Worm (Caenorhabditis elegans) whole organism, L3 larva: ENCODE measurements around the gene B0554.5.
A peak's percentile ranks its signal among the peaks of the same experiment; 100 is the strongest.

Experiments used
- ZK546.5 ChIP-seq: sonication (generic microtip); optimal IDR thresholded peaks from 2 replicates; lab custom pipeline; 2017; ENCODE audit warnings: missing biosample characterization, missing genetic modification characterization
- aly-2 ChIP-seq: fragments of 150-350 bp; optimal IDR thresholded peaks from 2 replicates; lab custom pipeline; 2014; ENCODE audit warnings: missing biosample characterization, missing genetic modification characterization
- ama-1 ChIP-seq: fragments of 150-350 bp; optimal IDR thresholded peaks from 2 replicates; lab custom pipeline; 2018
- ceh-16 ChIP-seq: sonication (generic microtip); optimal IDR thresholded peaks from 2 replicates; lab custom pipeline; 2017; ENCODE audit warnings: missing biosample characterization, missing genetic modification characterization
- daf-12 ChIP-seq: fragments of 150-350 bp; optimal IDR thresholded peaks from 2 replicates; lab custom pipeline; 2014; ENCODE audit warnings: missing biosample characterization, missing genetic modification reagents, missing genetic modification characterization
- egl-27 ChIP-seq: sonication (generic microtip); optimal IDR thresholded peaks from 4 replicates; lab custom pipeline; 2017; ENCODE audit warnings: missing biosample characterization, missing genetic modification reagents, missing genetic modification characterization
- elt-2 ChIP-seq: sonication (generic microtip); optimal IDR thresholded peaks from 2 replicates; lab custom pipeline; 2016; ENCODE audit warnings: missing genetic modification reagents, mild to moderate bottlenecking, missing genetic modification characterization, missing compliant biosample characterization
- elt-3 ChIP-seq, 3 experiments: fragments of 150-350 bp in 1 of 3; sonication (generic microtip) in 2 of 3; optimal IDR thresholded peaks; 2 replicates in 2 of 3; 4 replicates in 1 of 3; lab custom pipeline; 2014 to 2017; ENCODE audit warnings: missing biosample characterization in 3 of 3, missing genetic modification characterization in 3 of 3
- eor-1 ChIP-seq, 2 experiments: fragments of 150-350 bp; optimal IDR thresholded peaks; 2 replicates each; lab custom pipeline; 2014 to 2018; ENCODE audit warnings: missing biosample characterization in 2 of 2, missing genetic modification characterization in 2 of 2
- fkh-2 ChIP-seq: fragments of 150-350 bp; optimal IDR thresholded peaks from 2 replicates; lab custom pipeline; 2014; ENCODE audit warnings: missing biosample characterization, missing genetic modification reagents, missing genetic modification characterization
- hmg-11 ChIP-seq: sonication (generic microtip); optimal IDR thresholded peaks from 2 replicates; lab custom pipeline; 2016; ENCODE audit warnings: missing genetic modification characterization, missing compliant biosample characterization
- jun-1 ChIP-seq: fragments of 150-350 bp; optimal IDR thresholded peaks from 2 replicates; lab custom pipeline; 2014; ENCODE audit warnings: missing biosample characterization, missing genetic modification reagents, missing genetic modification characterization
- lin-15B ChIP-seq: fragments of 150-350 bp; optimal IDR thresholded peaks from 2 replicates; lab custom pipeline; 2014; ENCODE audit warnings: missing biosample characterization, missing genetic modification characterization
- lin-39 ChIP-seq: fragments of 150-350 bp; optimal IDR thresholded peaks from 2 replicates; lab custom pipeline; 2018; ENCODE audit warnings: missing biosample characterization, missing genetic modification reagents, missing genetic modification characterization
- lsy-12 ChIP-seq: sonication (generic microtip); optimal IDR thresholded peaks from 2 replicates; lab custom pipeline; 2016; ENCODE audit warnings: mild to moderate bottlenecking, missing genetic modification characterization, missing compliant biosample characterization
- nhr-12 ChIP-seq: fragments of 150-350 bp; optimal IDR thresholded peaks from 2 replicates; lab custom pipeline; 2014; ENCODE audit warnings: missing biosample characterization, missing genetic modification characterization
- nhr-23 ChIP-seq: fragments of 150-350 bp; optimal IDR thresholded peaks from 2 replicates; lab custom pipeline; 2014; ENCODE audit warnings: missing biosample characterization, missing genetic modification reagents, missing genetic modification characterization
- nhr-25 ChIP-seq: sonication (generic microtip); optimal IDR thresholded peaks from 2 replicates; lab custom pipeline; 2017; ENCODE audit warnings: missing biosample characterization, missing genetic modification characterization
- nhr-28 ChIP-seq: fragments of 150-350 bp; optimal IDR thresholded peaks from 2 replicates; lab custom pipeline; 2014; ENCODE audit warnings: missing biosample characterization, missing genetic modification characterization
- nhr-77 ChIP-seq: fragments of 150-350 bp; optimal IDR thresholded peaks from 2 replicates; lab custom pipeline; 2014; ENCODE audit warnings: missing biosample characterization, missing genetic modification characterization
- pha-4 ChIP-seq: fragments of 150-350 bp; optimal IDR thresholded peaks from 2 replicates; lab custom pipeline; 2014; ENCODE audit warnings: missing biosample characterization, missing genetic modification reagents, missing genetic modification characterization
- pqm-1 ChIP-seq: fragments of 150-350 bp; optimal IDR thresholded peaks from 2 replicates; lab custom pipeline; 2017; ENCODE audit warnings: missing biosample characterization, missing genetic modification characterization, inconsistent platforms
- skn-1 ChIP-seq: fragments of 150-350 bp; optimal IDR thresholded peaks from 2 replicates; lab custom pipeline; 2014; ENCODE audit warnings: missing biosample characterization, missing genetic modification characterization
- snpc-4 ChIP-seq: fragments of 150-350 bp; optimal IDR thresholded peaks from 2 replicates; lab custom pipeline; 2014; ENCODE audit warnings: missing biosample characterization, missing genetic modification characterization
- tbx-2 ChIP-seq: sonication (generic microtip); optimal IDR thresholded peaks from 2 replicates; lab custom pipeline; 2016; ENCODE audit warnings: mild to moderate bottlenecking, missing genetic modification characterization, missing compliant biosample characterization
- unc-39 ChIP-seq: sonication (generic microtip); optimal IDR thresholded peaks from 4 replicates; lab custom pipeline; 2017; ENCODE audit warnings: missing biosample characterization, missing genetic modification characterization
- unc-62 ChIP-seq: fragments of 150-350 bp; sonication (generic microtip); optimal IDR thresholded peaks from 4 replicates; lab custom pipeline; 2014; ENCODE audit warnings: missing biosample characterization, missing genetic modification reagents, missing genetic modification characterization
- ztf-4 ChIP-seq: fragments of 150-350 bp; optimal IDR thresholded peaks from 2 replicates; lab custom pipeline; 2014; ENCODE audit warnings: missing biosample characterization, missing genetic modification characterization

B0554.5 gene

ce11 chrV:453569-453968, 29.3 kb downstream of the B0554.5 start, which contains the start of gene nhr-98:
nhr-98 (plus strand) TSS chrV:453869.
- no peak for TF ChIP-seq tbx-2 (tag; lab: Kevin White, UChicago)
- peak; percentile 2 for TF ChIP-seq pha-4 (tag; lab: Kevin White, UChicago)

DNA sequence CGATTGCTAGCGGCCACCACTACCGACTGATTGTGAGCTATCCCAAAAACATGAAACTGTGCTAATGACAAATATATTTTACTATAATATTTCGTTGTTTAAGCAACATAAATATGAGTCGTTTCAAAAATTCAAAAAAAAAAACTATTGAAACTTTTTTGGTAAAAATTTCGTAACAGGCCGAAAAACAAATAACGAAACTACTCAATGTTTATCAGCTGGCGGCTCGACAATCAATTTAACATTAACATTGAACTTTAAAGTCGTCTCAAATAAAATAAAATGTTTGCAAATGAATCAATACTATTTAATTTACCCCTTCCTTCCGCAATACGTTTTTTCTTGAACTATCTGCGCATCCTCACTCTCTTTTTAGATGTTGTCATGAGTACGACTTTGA, 33.6 kb downstream of the B0554.5 start:
- peak; percentile 45 for TF ChIP-seq pha-4 (tag; lab: Kevin White, UChicago)
- no peak for TF ChIP-seq lin-15B
- TF ChIP-seq elt-2 (tag; lab: Kevin White, UChicago), result peak; percentile 15
- TF ChIP-seq, all 47 proteins: peak for 2

- no peak for TF ChIP-seq ztf-4 (tag; lab: Kevin White, UChicago)
- TF ChIP-seq pqm-1, result peak; percentile 97
- TF ChIP-seq pha-4 (tag; lab: Kevin White, UChicago), result peak; percentile 28
- TF ChIP-seq skn-1, result peak; percentile 5
- TF ChIP-seq elt-2 (tag; lab: Kevin White, UChicago), result peak; percentile 91
Measured at ce11 chrV:459464-459863, 35.2 kb downstream of the B0554.5 start, which contains the start of gene nhr-203. nhr-203 (plus strand) TSS chrV:459795.

- peak; percentile 62 for TF ChIP-seq pqm-1
- TF ChIP-seq nhr-23 (tag; lab: Kevin White, UChicago), result peak; percentile 38
- peak; percentile 33 for TF ChIP-seq pha-4 (tag; lab: Kevin White, UChicago)
- TF ChIP-seq daf-12 (tag; lab: Kevin White, UChicago), result no peak
- peak; percentile 72 for TF ChIP-seq elt-2 (tag; lab: Kevin White, UChicago)
- no peak for TF ChIP-seq unc-62
- TF ChIP-seq, all 47 proteins: peak for 4
Measured at ce11 chrV:462263-462662, 38.0 kb downstream of the B0554.5 start, which contains the start of gene nhr-202. nhr-202 (plus strand) TSS chrV:462588.

DNA sequence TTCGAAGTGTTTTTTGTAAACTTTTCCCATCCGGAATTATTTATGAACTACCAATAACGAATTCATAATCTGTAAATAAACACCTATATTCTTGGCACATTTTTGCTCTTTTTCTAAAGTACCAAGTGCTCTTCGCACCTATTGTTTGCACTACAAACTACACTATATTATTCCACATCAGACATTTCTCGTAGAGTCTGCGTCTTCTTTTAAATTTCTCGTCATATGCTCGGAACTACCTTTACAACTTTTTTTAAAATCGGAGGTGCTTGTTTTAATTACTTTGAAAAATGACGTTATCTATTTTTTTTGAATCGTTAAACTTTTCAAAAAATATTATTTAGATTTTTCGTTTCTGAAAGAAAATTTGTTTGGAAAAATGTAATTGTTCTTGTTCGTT, 40.6 kb downstream of the B0554.5 start, which contains the start of gene nhr-201:
Gene nhr-201 (plus strand): TSS at position 29 of the 400 bp plus-strand sequence.
- TF ChIP-seq elt-2 (tag; lab: Kevin White, UChicago) (peak; percentile 44), egl-27 (tag; lab: Kevin White, UChicago) (no peak), pha-4 (tag; lab: Kevin White, UChicago) (peak; percentile 65), eor-1 (tag; optimal IDR thresholded peaks at IDR 0.05; lab: Kevin White, UChicago) (no peak), tbx-2 (tag; lab: Kevin White, UChicago) (no peak), pqm-1 (peak; percentile 59)

ce11 chrV:465355-465754, 41.1 kb downstream of the B0554.5 start:
- TF ChIP-seq skn-1 (no peak), nhr-25 (tag; lab: Kevin White, UChicago) (peak; percentile 42), pqm-1 (no peak), fkh-2 (tag; lab: Kevin White, UChicago) (no peak), nhr-23 (tag; lab: Kevin White, UChicago) (peak; percentile 33), aly-2 (tag; lab: Kevin White, UChicago) (no peak), jun-1 (tag; lab: Kevin White, UChicago) (no peak), elt-3 (tag; optimal IDR thresholded peaks at IDR 0.05; lab: Kevin White, UChicago) (no peak)

- TF ChIP-seq hmg-11 (tag; lab: Kevin White, UChicago), result no peak
- TF ChIP-seq lin-39 (tag; lab: Kevin White, UChicago), result no peak
- no peak for TF ChIP-seq nhr-23 (tag; lab: Kevin White, UChicago)
- TF ChIP-seq nhr-28, result no peak
- TF ChIP-seq lsy-12, result no peak
- no peak for TF ChIP-seq lin-15B
- no peak for TF ChIP-seq daf-12 (tag; lab: Kevin White, UChicago)
- no peak for TF ChIP-seq tbx-2 (tag; lab: Kevin White, UChicago)
- TF ChIP-seq nhr-12 (tag; lab: Kevin White, UChicago), result no peak
- TF ChIP-seq ceh-16 (tag; lab: Kevin White, UChicago), result no peak
- no peak for TF ChIP-seq nhr-77 (tag; lab: Kevin White, UChicago)
- no peak for TF ChIP-seq snpc-4
- no peak for TF ChIP-seq unc-39
- TF ChIP-seq unc-62, result no peak
- TF ChIP-seq ZK546.5 (tag; lab: Kevin White, UChicago), result no peak
- no peak for TF ChIP-seq ama-1
Measured at ce11 chrV:467507-467906, 43.3 kb downstream of the B0554.5 start.
